Worm (Caenorhabditis elegans) whole organism, L1 larva: ENCODE results near the gene B0035.21.

Experiments used
- fos-1 ChIP-seq: fragments of 150-350 bp; optimal IDR thresholded peaks from 2 replicates; lab custom pipeline; 2014; ENCODE audit warnings: missing biosample characterization, missing genetic modification characterization
- nhr-237 ChIP-seq: fragments of 150-350 bp; optimal IDR thresholded peaks from 2 replicates; lab custom pipeline; 2014; ENCODE audit warnings: missing biosample characterization, missing genetic modification characterization
- pag-3 ChIP-seq: sonication (generic microtip); optimal IDR thresholded peaks from 2 replicates; lab custom pipeline; 2017; ENCODE audit warnings: missing genetic modification characterization, mild to moderate bottlenecking, missing compliant biosample characterization, antibody characterized with exemption, borderline replicate concordance; ENCODE audit not compliant: insufficient read depth
- sup-37 ChIP-seq: fragments of 200-800 bp; sonication (Bioruptor generic); optimal IDR thresholded peaks from 2 replicates; lab custom pipeline; 2018; ENCODE audit warnings: mild to moderate bottlenecking, missing genetic modification characterization, missing compliant biosample characterization

- TF ChIP-seq fos-1 (tag; lab: Kevin White, UChicago) (no peak), nhr-237 (no peak), pag-3 (tag; lab: Kevin White, UChicago) (no peak), sup-37 (GFP tag; lab: Kevin White, UChicago) (no peak)
These were observed 5.7 kb downstream of the B0035.21 start, which contains the start of gene sart-3 for ce11 chrIV:11332751-11333150.
